Fruit fly (Drosophila melanogaster): ENCODE data around the gene CG14086.

CG14086 gene

DNA sequence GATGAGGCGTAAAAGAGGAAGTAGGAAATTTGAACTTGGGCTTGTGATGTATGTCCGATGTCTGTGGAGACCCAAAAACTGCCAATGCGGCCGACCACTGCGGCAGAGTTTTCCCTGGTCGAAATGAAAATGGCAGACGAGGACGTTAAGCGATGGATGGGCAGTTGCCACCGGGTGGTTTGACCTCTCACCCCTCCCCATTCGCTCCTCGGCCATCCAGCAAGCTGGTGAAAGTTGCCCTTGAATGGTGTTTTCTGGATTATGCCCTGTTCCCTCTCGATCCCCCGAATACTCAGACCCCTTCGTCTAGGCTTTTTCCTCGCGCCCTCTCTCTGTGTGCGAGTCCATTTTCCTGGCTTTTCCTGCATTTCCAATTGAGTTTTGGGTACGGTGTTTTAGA, 44.0 kb upstream of the CG14086 start:
- no peak for TF ChIP-seq Abd-B (GFP tag; optimal IDR thresholded peaks at IDR 0.05)

- TF ChIP-seq N (GFP tag; optimal IDR thresholded peaks at IDR 0.05) (no peak), h (GFP tag; optimal IDR thresholded peaks at IDR 0.05) (no peak)
Measured at dm6 chr3L:19233798-19234781, 41.5 kb upstream of the CG14086 start.

DNA sequence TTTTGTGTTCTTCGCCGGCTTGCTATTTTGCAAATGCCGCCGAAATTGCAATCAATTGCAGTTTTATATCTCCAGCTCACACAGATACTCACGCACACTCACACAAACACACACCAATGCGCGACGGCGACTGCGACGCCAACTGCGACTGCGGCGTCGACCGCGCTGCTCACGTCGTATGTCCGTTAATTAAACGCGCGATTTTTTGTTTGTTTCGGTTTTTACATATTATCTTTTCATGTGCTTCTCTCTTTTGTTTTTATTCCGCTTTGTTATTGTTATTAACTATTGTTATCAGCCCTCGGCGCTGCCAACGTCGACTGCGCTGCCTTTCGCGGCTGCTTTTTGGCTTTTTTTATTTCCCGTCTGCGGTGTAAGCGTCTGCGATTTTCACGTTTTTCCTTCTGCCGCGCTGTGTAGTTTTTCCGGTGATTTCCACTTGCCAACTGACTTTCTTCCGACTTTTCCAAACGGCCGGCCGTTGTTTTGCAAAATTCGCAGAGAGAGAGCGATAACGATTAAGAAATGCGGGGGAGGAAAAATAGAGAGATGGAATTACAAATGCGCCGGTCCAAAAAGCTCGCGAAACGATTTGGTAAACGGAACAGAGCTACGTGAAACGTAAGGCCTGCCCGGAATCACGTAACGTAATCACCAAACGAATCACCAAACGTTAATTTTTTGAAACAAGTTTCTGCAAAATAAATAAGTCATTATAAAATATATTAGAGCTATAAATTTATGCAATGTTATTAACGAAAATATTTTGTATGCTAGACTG, 40.5 kb upstream of the CG14086 start, which contains the start of gene fz2:
fz2 (minus strand) TSS at position 452 of the 781 bp plus-strand sequence.
- no peak for TF ChIP-seq rgr (GFP tag; optimal IDR thresholded peaks at IDR 0.05)
- no peak for TF ChIP-seq woc (GFP tag; optimal IDR thresholded peaks at IDR 0.05)
- no peak for TF ChIP-seq brk (GFP tag; optimal IDR thresholded peaks at IDR 0.05)
- TF ChIP-seq sage (GFP tag; optimal IDR thresholded peaks at IDR 0.05): no peak
- no peak for TF ChIP-seq ey (GFP tag; optimal IDR thresholded peaks at IDR 0.05)
- no peak for TF ChIP-seq Dif (GFP tag; optimal IDR thresholded peaks at IDR 0.05; ENCODE audit: partially characterized antibody)
- TF ChIP-seq dmrt93B (GFP tag; optimal IDR thresholded peaks at IDR 0.05): no peak
- TF ChIP-seq tai (GFP tag; optimal IDR thresholded peaks at IDR 0.05): no peak
- no peak for TF ChIP-seq jim (GFP tag; optimal IDR thresholded peaks at IDR 0.05)

DNA sequence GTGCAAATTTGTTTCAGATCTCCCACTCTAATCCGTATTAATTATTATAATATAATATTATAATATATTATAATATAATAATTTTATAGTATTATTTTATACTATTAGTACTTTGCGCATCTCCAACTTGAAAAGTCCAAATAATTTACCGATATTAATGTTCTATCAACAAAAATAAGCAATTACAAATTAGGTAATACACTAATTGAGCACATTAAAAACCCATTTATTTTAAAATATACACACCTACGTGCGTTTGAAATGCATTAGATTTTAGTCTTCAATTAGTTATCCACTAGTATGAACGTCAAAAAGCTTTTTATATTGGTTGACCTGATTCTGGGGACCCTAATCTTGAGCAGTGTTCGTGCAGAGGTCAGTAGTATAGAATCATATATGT, 39.5 kb upstream of the CG14086 start, which contains the start of gene CG33647:
CG33647 (plus strand) TSS at position 301 of the 400 bp plus-strand sequence.
- TF ChIP-seq Vsx2 (GFP tag; optimal IDR thresholded peaks at IDR 0.05; ENCODE audit: partially characterized antibody): no peak
- no peak for TF ChIP-seq usp (GFP tag; optimal IDR thresholded peaks at IDR 0.05)
- TF ChIP-seq Hr78 (GFP tag; optimal IDR thresholded peaks at IDR 0.05): no peak
- TF ChIP-seq Hr83 (GFP tag; optimal IDR thresholded peaks at IDR 0.05; ENCODE audit: poor library complexity, severe bottlenecking): no peak
- no peak for TF ChIP-seq CG32264 (GFP tag; optimal IDR thresholded peaks at IDR 0.05)
- TF ChIP-seq br (GFP tag; optimal IDR thresholded peaks at IDR 0.05): no peak
- TF ChIP-seq ey (GFP tag; optimal IDR thresholded peaks at IDR 0.05): no peak
- no peak for TF ChIP-seq Hnf4 (GFP tag; optimal IDR thresholded peaks at IDR 0.05)
- TF ChIP-seq sage (GFP tag; optimal IDR thresholded peaks at IDR 0.05): no peak
- TF ChIP-seq woc (GFP tag; optimal IDR thresholded peaks at IDR 0.05): no peak
- no peak for TF ChIP-seq fru (GFP tag; optimal IDR thresholded peaks at IDR 0.05)

DNA sequence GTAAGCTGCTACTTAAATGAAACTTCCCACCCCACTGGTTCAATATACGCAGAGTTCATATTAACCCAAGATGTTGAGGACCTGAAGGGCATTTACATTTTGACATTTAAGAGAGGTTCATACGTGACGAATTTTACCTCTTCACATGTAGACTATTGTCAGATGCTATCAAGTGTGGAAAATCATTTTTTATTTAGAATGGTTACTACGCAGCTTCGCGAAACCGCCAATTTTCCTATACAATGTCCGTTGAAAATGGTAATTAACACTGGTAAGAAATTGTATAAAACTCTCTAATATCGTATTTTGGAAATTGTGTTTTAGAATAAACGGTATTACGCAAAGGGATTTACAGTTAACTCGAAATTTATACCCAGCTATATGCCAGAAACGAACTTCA, 39.0 kb upstream of the CG14086 start:
- TF ChIP-seq Hnf4 (GFP tag; optimal IDR thresholded peaks at IDR 0.05) (no peak), GATAd (GFP tag; optimal IDR thresholded peaks at IDR 0.05) (no peak), dl (GFP tag; optimal IDR thresholded peaks at IDR 0.05; ENCODE audit: insufficient read depth in 1 of 2, partially characterized antibody in 2 of 2) (no peak), usp (GFP tag; optimal IDR thresholded peaks at IDR 0.05) (no peak), ey (GFP tag; optimal IDR thresholded peaks at IDR 0.05) (no peak), Hr83 (GFP tag; optimal IDR thresholded peaks at IDR 0.05; ENCODE audit: poor library complexity, severe bottlenecking) (no peak), dmrt93B (GFP tag; optimal IDR thresholded peaks at IDR 0.05) (no peak), Hr78 (GFP tag; optimal IDR thresholded peaks at IDR 0.05) (no peak), CG9705 (GFP tag; optimal IDR thresholded peaks at IDR 0.05) (no peak), rgr (GFP tag; optimal IDR thresholded peaks at IDR 0.05) (no peak), Abd-B (GFP tag; optimal IDR thresholded peaks at IDR 0.05) (no peak), Rel (GFP tag; optimal IDR thresholded peaks at IDR 0.05) (no peak), Rel (tag; optimal IDR thresholded peaks at IDR 0.05) (no peak), HLH106 (tag; optimal IDR thresholded peaks at IDR 0.05) (no peak), fru (GFP tag; optimal IDR thresholded peaks at IDR 0.05) (no peak), lola (GFP tag; optimal IDR thresholded peaks at IDR 0.05) (no peak), br (GFP tag; optimal IDR thresholded peaks at IDR 0.05) (no peak), Mio (GFP tag; optimal IDR thresholded peaks at IDR 0.05) (no peak), pan (optimal IDR thresholded peaks at IDR 0.05) (no peak), CrebA (GFP tag; optimal IDR thresholded peaks at IDR 0.05; ENCODE audit: borderline replicate concordance) (no peak), jim (GFP tag; optimal IDR thresholded peaks at IDR 0.05) (no peak)

Measured in whole organism, wandering third instar larva.